Worm (Caenorhabditis elegans) whole organism, young adult: Measurements from ENCODE around the gene C45G7.13.
"Not testable (repeated sequence)": the region's sequence is repeated elsewhere in the genome, so short reads cannot be mapped to it uniquely, and the experiment has no call there.

Experiments
- C06A6.2 ChIP-seq: fragments of 200-800 bp; sonication (Bioruptor generic); conservative IDR thresholded peaks from 2 replicates; pipeline ENCODE4 v1.3.6; 2022; ENCODE audit warnings: missing genetic modification characterization, missing compliant biosample characterization
- F37B4.10 ChIP-seq: fragments of 200-800 bp; sonication (Bioruptor generic); IDR thresholded peaks from 2 replicates; pipeline ENCODE4 v1.3.6; 2022; ENCODE audit warnings: missing genetic modification characterization, missing compliant biosample characterization
- K12H6.12 ChIP-seq: fragments of 200-800 bp; sonication (Bioruptor generic); optimal IDR thresholded peaks from 2 replicates; lab custom pipeline; 2018; ENCODE audit warnings: mild to moderate bottlenecking, missing genetic modification characterization, missing compliant biosample characterization
- Y79H2A.3 ChIP-seq: fragments of 200-800 bp; sonication (Bioruptor generic); conservative IDR thresholded peaks from 2 replicates; pipeline ENCODE4 v1.3.6; 2022; ENCODE audit warnings: missing genetic modification reagents, missing genetic modification characterization, missing compliant biosample characterization
- akir-1 ChIP-seq: fragments of 200-800 bp; sonication (Bioruptor generic); optimal IDR thresholded peaks from 2 replicates; lab custom pipeline; 2018; ENCODE audit warnings: mild to moderate bottlenecking, missing genetic modification characterization, moderate library complexity, missing compliant biosample characterization
- ama-1 ChIP-seq, 3 experiments: fragments of 150-350 bp in 1 of 3; sonication (generic microtip) in 2 of 3; optimal IDR thresholded peaks; 2 replicates each; lab custom pipeline; 2014 to 2018; ENCODE audit warnings: missing biosample characterization in 2 of 3, missing genetic modification characterization in 2 of 3, missing genetic modification reagents in 2 of 3
- aptf-3 ChIP-seq: fragments of 200-800 bp; sonication (Bioruptor generic); IDR thresholded peaks from 2 replicates; pipeline ENCODE4 v1.3.6; 2022; ENCODE audit warnings: missing genetic modification characterization, missing compliant biosample characterization
- attf-3 ChIP-seq: fragments of 200-800 bp; sonication (Bioruptor generic); conservative IDR thresholded peaks from 2 replicates; pipeline ENCODE4 v1.3.6; 2022; ENCODE audit warnings: missing genetic modification reagents, missing genetic modification characterization, missing compliant biosample characterization
- attf-6 ChIP-seq: fragments of 200-800 bp; sonication (Bioruptor generic); IDR thresholded peaks from 2 replicates; pipeline ENCODE4 v1.3.6; 2022; ENCODE audit warnings: missing genetic modification reagents, missing genetic modification characterization, missing compliant biosample characterization
- ceh-27 ChIP-seq: fragments of 200-800 bp; sonication (Bioruptor generic); optimal IDR thresholded peaks from 2 replicates; lab custom pipeline; 2018; ENCODE audit warnings: mild to moderate bottlenecking, missing genetic modification characterization, moderate library complexity, missing compliant biosample characterization
- dox-1 ChIP-seq: fragments of 200-800 bp; sonication (Bioruptor generic); IDR thresholded peaks from 2 replicates; pipeline ENCODE4 v1.3.6; 2022; ENCODE audit warnings: missing genetic modification reagents, missing genetic modification characterization, missing compliant biosample characterization
- egl-44 ChIP-seq: fragments of 200-800 bp; sonication (Bioruptor generic); IDR thresholded peaks from 2 replicates; pipeline ENCODE4 v1.3.6; 2022; ENCODE audit warnings: missing genetic modification reagents, missing genetic modification characterization, missing compliant biosample characterization
- egrh-3 ChIP-seq: fragments of 200-800 bp; sonication (Bioruptor generic); IDR thresholded peaks from 2 replicates; pipeline ENCODE4 v1.3.6; 2022; ENCODE audit warnings: missing genetic modification reagents, missing genetic modification characterization, missing compliant biosample characterization
- ekl-4 ChIP-seq: fragments of 200-800 bp; sonication (Bioruptor generic); IDR thresholded peaks from 2 replicates; pipeline ENCODE4 v1.3.6; 2022; ENCODE audit warnings: missing genetic modification reagents, missing genetic modification characterization, missing compliant biosample characterization
- hlh-12 ChIP-seq: sonication (generic microtip); optimal IDR thresholded peaks from 2 replicates; lab custom pipeline; 2016; ENCODE audit warnings: missing genetic modification characterization, missing compliant biosample characterization
- hmg-1.2 ChIP-seq: fragments of 200-800 bp; sonication (Bioruptor generic); IDR thresholded peaks from 2 replicates; pipeline ENCODE4 v1.3.6; 2022; ENCODE audit warnings: missing genetic modification reagents, missing genetic modification characterization, missing compliant biosample characterization
- lag-1 ChIP-seq: fragments of 200-800 bp; sonication (Bioruptor generic); IDR thresholded peaks from 2 replicates; pipeline ENCODE4 v1.3.6; 2022; ENCODE audit warnings: missing genetic modification reagents, missing genetic modification characterization, missing compliant biosample characterization
- lin-26 ChIP-seq: fragments of 200-800 bp; sonication (Bioruptor generic); IDR thresholded peaks from 2 replicates; pipeline ENCODE4 v1.3.6; 2022; ENCODE audit warnings: missing genetic modification reagents, missing genetic modification characterization, missing compliant biosample characterization
- lin-35 ChIP-seq, 3 experiments: fragments of 150-350 bp in 2 of 3; sonication (generic microtip) in 1 of 3; optimal IDR thresholded peaks; 2 replicates each; lab custom pipeline; 2014 to 2018; ENCODE audit warnings: missing biosample characterization in 3 of 3, missing genetic modification characterization in 3 of 3, missing genetic modification reagents in 3 of 3
- lin-54 ChIP-seq: fragments of 200-800 bp; sonication (Bioruptor generic); optimal IDR thresholded peaks from 2 replicates; lab custom pipeline; 2018; ENCODE audit warnings: mild to moderate bottlenecking, missing genetic modification characterization, missing compliant biosample characterization
- lir-1 ChIP-seq: fragments of 200-800 bp; sonication (Bioruptor generic); conservative IDR thresholded peaks from 2 replicates; pipeline ENCODE4 v1.3.6; 2022; ENCODE audit warnings: missing genetic modification reagents, missing genetic modification characterization, missing compliant biosample characterization
- lsy-27 ChIP-seq: sonication (generic microtip); optimal IDR thresholded peaks from 2 replicates; lab custom pipeline; 2017; ENCODE audit warnings: missing genetic modification characterization, mild to moderate bottlenecking, missing compliant biosample characterization, antibody characterized with exemption, missing genotype, borderline replicate concordance; ENCODE audit not compliant: insufficient read depth
- madf-3 ChIP-seq: fragments of 200-800 bp; sonication (Bioruptor generic); IDR thresholded peaks from 2 replicates; pipeline ENCODE4 v1.3.6; 2022; ENCODE audit warnings: missing genetic modification reagents, missing genetic modification characterization, missing compliant biosample characterization
- madf-6 ChIP-seq: fragments of 200-800 bp; sonication (Bioruptor generic); IDR thresholded peaks from 2 replicates; pipeline ENCODE4 v1.3.6; 2022; ENCODE audit warnings: missing genetic modification reagents, missing genetic modification characterization, missing compliant biosample characterization
- mcd-1 ChIP-seq: fragments of 200-800 bp; sonication (Bioruptor generic); IDR thresholded peaks from 2 replicates; pipeline ENCODE4 v1.3.6; 2022; ENCODE audit warnings: missing genetic modification reagents, missing genetic modification characterization, missing compliant biosample characterization
- mes-4 ChIP-seq: sonication (generic microtip); optimal IDR thresholded peaks from 2 replicates; lab custom pipeline; 2016; ENCODE audit warnings: missing genotype, missing genetic modification characterization, missing compliant biosample characterization
- nfya-2 ChIP-seq: fragments of 200-800 bp; sonication (Bioruptor generic); IDR thresholded peaks from 2 replicates; pipeline ENCODE4 v1.3.6; 2022; ENCODE audit warnings: missing genetic modification reagents, missing genetic modification characterization, missing compliant biosample characterization
- nhr-120 ChIP-seq: fragments of 200-800 bp; sonication (Bioruptor generic); IDR thresholded peaks from 2 replicates; pipeline ENCODE4 v1.3.6; 2022; ENCODE audit warnings: missing genetic modification characterization, missing compliant biosample characterization
- repo-1 ChIP-seq: sonication (generic microtip); optimal IDR thresholded peaks from 2 replicates; lab custom pipeline; 2017; ENCODE audit warnings: mild to moderate bottlenecking, missing genetic modification characterization, missing compliant biosample characterization
- snpc-3.4 ChIP-seq: sonication (generic microtip); optimal IDR thresholded peaks from 2 replicates; lab custom pipeline; 2017; ENCODE audit warnings: missing genetic modification characterization, mild to moderate bottlenecking, missing compliant biosample characterization, antibody characterized with exemption, moderate library complexity, missing genotype, missing genetic modification reagents
- snpc-4 ChIP-seq, 5 experiments: fragments of 150-350 bp in 1 of 5; sonication (generic microtip) in 4 of 5; optimal IDR thresholded peaks; 2 replicates each; lab custom pipeline; 2014 to 2018; ENCODE audit warnings: missing genetic modification characterization in 5 of 5, missing biosample characterization in 3 of 5, antibody characterized with exemption in 2 of 5, mild to moderate bottlenecking in 2 of 5, missing compliant biosample characterization in 2 of 5, missing genotype in 2 of 5, moderate library complexity in 2 of 5, missing genetic modification reagents in 1 of 5
- tbp1 ChIP-seq: fragments of 200-800 bp; sonication (Bioruptor generic); optimal IDR thresholded peaks from 2 replicates; lab custom pipeline; 2018; ENCODE audit warnings: mild to moderate bottlenecking, missing genetic modification characterization, missing compliant biosample characterization
- zfh-2 ChIP-seq: fragments of 200-800 bp; sonication (Bioruptor generic); conservative IDR thresholded peaks from 2 replicates; pipeline ENCODE4 v1.3.6; 2022; ENCODE audit warnings: missing genetic modification reagents, missing genetic modification characterization, missing compliant biosample characterization
- zim-3 ChIP-seq: sonication (generic microtip); optimal IDR thresholded peaks from 2 replicates; lab custom pipeline; 2017; ENCODE audit warnings: mild to moderate bottlenecking, missing genetic modification characterization, moderate library complexity, missing compliant biosample characterization
- ztf-26 ChIP-seq: sonication (generic microtip); optimal IDR thresholded peaks from 2 replicates; lab custom pipeline; 2017; ENCODE audit warnings: missing genetic modification characterization, missing compliant biosample characterization
- ztf-6 ChIP-seq: fragments of 200-800 bp; sonication (Bioruptor generic); IDR thresholded peaks from 2 replicates; pipeline ENCODE4 v1.3.6; 2022; ENCODE audit warnings: missing genetic modification reagents, missing genetic modification characterization, missing compliant biosample characterization

Gene C45G7.13

ce11 chrIV:2398317-2398716, 52.8 kb downstream of the C45G7.13 start:
- peak; percentile 81 for TF ChIP-seq zfh-2 (GFP tag; lab: Robert Waterston, UW)
- TF ChIP-seq ztf-6 (GFP tag; lab: Robert Waterston, UW), result no peak
- no peak for TF ChIP-seq C06A6.2 (GFP tag; lab: Robert Waterston, UW)
- TF ChIP-seq attf-3 (GFP tag; lab: Robert Waterston, UW), result 0 out of 2 replicates have a peak, but pooled peaks have one; percentile 18
- no peak for TF ChIP-seq attf-6 (GFP tag; lab: Robert Waterston, UW)
- no peak for TF ChIP-seq lag-1
- TF ChIP-seq lin-35 (GFP tag; optimal IDR thresholded peaks at IDR 0.05; lab: Kevin White, UChicago), result no peak
- no peak for TF ChIP-seq snpc-3.4 (tag; lab: Kevin White, UChicago)
- TF ChIP-seq egrh-3, result peak; percentile 73; the same call in 1 of the 2 replicates
- 0 out of 2 replicates have a peak, but pooled peaks have one; percentile 6 for TF ChIP-seq dox-1 (GFP tag; lab: Robert Waterston, UW)
- TF ChIP-seq tbp1 (GFP tag; lab: Kevin White, UChicago), result no peak
- TF ChIP-seq K12H6.12, result no peak
- TF ChIP-seq hlh-12, result no peak
- TF ChIP-seq F37B4.10, result peak; percentile 70; the same call in 1 of the 2 replicates
- no peak for TF ChIP-seq ceh-27
- TF ChIP-seq madf-3, result 0 out of 2 replicates have a peak, but pooled peaks have one; percentile 7
- TF ChIP-seq egl-44 (GFP tag; lab: Robert Waterston, UW), result 0 out of 2 replicates have a peak, but pooled peaks have one; percentile 54
- TF ChIP-seq zim-3, result no peak
- TF ChIP-seq lin-54, result no peak
- no peak for TF ChIP-seq lsy-27 (tag; lab: Kevin White, UChicago)
- no peak for TF ChIP-seq lir-1 (GFP tag; lab: Robert Waterston, UW)

- 0 out of 2 replicates have a peak, but pooled peaks have one; percentile 33 for TF ChIP-seq ekl-4
- TF ChIP-seq egrh-3, result peak; percentile 23; the same call in 1 of the 2 replicates
- peak; percentile 16; the same call in 1 of the 2 replicates for TF ChIP-seq hmg-1.2
- TF ChIP-seq lin-26 (GFP tag; lab: Robert Waterston, UW), result peak; percentile 71
- 0 out of 2 replicates have a peak, but pooled peaks have one; percentile 30 for TF ChIP-seq mcd-1 (GFP tag; lab: Robert Waterston, UW)
- peak; percentile 33; the same call in 1 of the 2 replicates for TF ChIP-seq madf-6 (GFP tag; lab: Robert Waterston, UW)
- not testable (repeated sequence) for TF ChIP-seq snpc-4 (GFP tag; optimal IDR thresholded peaks at IDR 0.05; lab: Kevin White, UChicago)
- TF ChIP-seq snpc-4 (tag; optimal IDR thresholded peaks at IDR 0.05; lab: Kevin White, UChicago), result peak in 1 of 4 experiments; percentile 58
- TF ChIP-seq zfh-2 (GFP tag; lab: Robert Waterston, UW), result 0 out of 2 replicates have a peak, but pooled peaks have one; percentile 35
Observed at ce11 chrIV:2397145-2397544, 54.0 kb downstream of the C45G7.13 start.

- TF ChIP-seq ztf-26 (no peak), nhr-120 (GFP tag; lab: Robert Waterston, UW) (no peak), lin-35 (GFP tag; optimal IDR thresholded peaks at IDR 0.05; lab: Kevin White, UChicago) (no peak), ama-1 (optimal IDR thresholded peaks at IDR 0.05; lab: Kevin White, UChicago) (no peak), ama-1 (GFP tag; optimal IDR thresholded peaks at IDR 0.05; lab: Kevin White, UChicago) (no peak), aptf-3 (GFP tag; lab: Robert Waterston, UW) (no peak), egl-44 (GFP tag; lab: Robert Waterston, UW) (no peak), mes-4 (tag; lab: Kevin White, UChicago) (no peak), repo-1 (tag; lab: Kevin White, UChicago) (no peak), Y79H2A.3 (GFP tag; lab: Robert Waterston, UW) (no peak), nfya-2 (GFP tag; lab: Robert Waterston, UW) (no peak), akir-1 (GFP tag; lab: Kevin White, UChicago) (no peak)
Observed at ce11 chrIV:2395997-2396396, 55.1 kb downstream of the C45G7.13 start.
